Fruit fly (Drosophila melanogaster) whole organism, embryonic: ENCODE measurements around the gene CG3556.
A peak's percentile ranks its signal among the peaks of the same experiment; 100 is the strongest.

Experiments
- Ada2b ChIP-seq: fragments of 200-800 bp; sonication (Bioruptor generic); IDR thresholded peaks from 2 replicates; pipeline ENCODE4 v1.3.6; 2022; ENCODE audit warnings: missing biosample characterization, missing genetic modification characterization
- Adf1 ChIP-seq: fragments of 200-800 bp; sonication (Bioruptor generic); IDR thresholded peaks from 2 replicates; pipeline ENCODE4 v1.3.6; 2022; ENCODE audit warnings: missing biosample characterization, missing genetic modification characterization
- B-H1 ChIP-seq: fragments of 200-800 bp; sonication (Bioruptor generic); IDR thresholded peaks from 3 replicates; pipeline ENCODE4 v1.3.6; 2022; ENCODE audit warnings: missing biosample characterization, missing genetic modification characterization
- CG10147 ChIP-seq: fragments of 200-800 bp; sonication (Bioruptor generic); optimal IDR thresholded peaks from 2 replicates; lab custom pipeline; 2019; ENCODE audit warnings: missing biosample characterization, mild to moderate bottlenecking, missing genetic modification characterization, moderate library complexity
- CG10267 ChIP-seq: fragments of 200-800 bp; sonication (Bioruptor generic); optimal IDR thresholded peaks from 2 replicates; lab custom pipeline; 2018; ENCODE audit warnings: missing biosample characterization, mild to moderate bottlenecking, missing genetic modification characterization, moderate library complexity
- CG10274 ChIP-seq: fragments of 200-800 bp; sonication (Bioruptor generic); optimal IDR thresholded peaks from 3 replicates; lab custom pipeline; 2017; ENCODE audit warnings: missing biosample characterization, mild to moderate bottlenecking, missing genetic modification characterization
- CG10543 ChIP-seq: fragments of 200-800 bp; sonication (Bioruptor generic); optimal IDR thresholded peaks from 3 replicates; lab custom pipeline; 2017; ENCODE audit warnings: missing biosample characterization, mild to moderate bottlenecking, missing genetic modification characterization, moderate library complexity
- CG10654 ChIP-seq: fragments of 200-800 bp; sonication (Bioruptor generic); optimal IDR thresholded peaks from 2 replicates; lab custom pipeline; 2016; ENCODE audit warnings: missing biosample characterization, missing genetic modification characterization
- CG11456 ChIP-seq: fragments of 200-800 bp; sonication (Bioruptor generic); IDR thresholded peaks from 3 replicates; pipeline ENCODE4 v1.3.6; 2022; ENCODE audit warnings: missing biosample characterization, missing genetic modification characterization
- CG12659 ChIP-seq: fragments of 200-800 bp; sonication (Bioruptor generic); optimal IDR thresholded peaks from 3 replicates; lab custom pipeline; 2017; ENCODE audit warnings: mild to moderate bottlenecking, missing biosample characterization, missing genetic modification reagents, missing genetic modification characterization
- CG13894 ChIP-seq: fragments of 200-800 bp; sonication (Bioruptor generic); optimal IDR thresholded peaks from 3 replicates; lab custom pipeline; 2018; ENCODE audit warnings: missing biosample characterization, mild to moderate bottlenecking, missing genetic modification characterization, moderate library complexity
- CG14860 ChIP-seq: fragments of 200-800 bp; sonication (Bioruptor generic); IDR thresholded peaks from 3 replicates; pipeline ENCODE4 v1.3.6; 2022; ENCODE audit warnings: missing biosample characterization, missing genetic modification characterization; ENCODE audit not compliant: partially characterized antibody
- CG17612 ChIP-seq: fragments of 200-800 bp; sonication (Bioruptor generic); IDR thresholded peaks from 2 replicates; pipeline ENCODE4 v1.3.6; 2022; ENCODE audit warnings: missing biosample characterization, missing genetic modification characterization
- CG1832 ChIP-seq: fragments of 200-800 bp; sonication (Bioruptor generic); optimal IDR thresholded peaks from 2 replicates; lab custom pipeline; 2017; ENCODE audit warnings: missing biosample characterization, mild to moderate bottlenecking, missing genetic modification characterization, inconsistent platforms
- CG33213 ChIP-seq: fragments of 200-800 bp; sonication (Bioruptor generic); optimal IDR thresholded peaks from 3 replicates; lab custom pipeline; 2016; ENCODE audit warnings: missing biosample characterization, missing genetic modification characterization
- CG34224 ChIP-seq: fragments of 200-800 bp; sonication (Bioruptor generic); IDR thresholded peaks from 3 replicates; pipeline ENCODE4 v1.3.6; 2022; ENCODE audit warnings: missing biosample characterization, missing genetic modification characterization; ENCODE audit not compliant: partially characterized antibody
- CG3726 ChIP-seq: fragments of 200-800 bp; sonication (Bioruptor generic); IDR thresholded peaks from 3 replicates; pipeline ENCODE4, ENCODE4 v1.3.6; 2022; ENCODE audit warnings: missing biosample characterization, missing genetic modification characterization
- CG3838 ChIP-seq: fragments of 200-800 bp; sonication (Bioruptor generic); optimal IDR thresholded peaks from 3 replicates; lab custom pipeline; 2016; ENCODE audit warnings: missing biosample characterization, missing genetic modification characterization
- CG43689 ChIP-seq: fragments of 200-800 bp; sonication (Bioruptor generic); IDR thresholded peaks from 2 replicates; pipeline ENCODE4 v1.3.6; 2022; ENCODE audit warnings: missing biosample characterization, missing genetic modification characterization
- CG4730 ChIP-seq: fragments of 200-800 bp; sonication (Bioruptor generic); IDR thresholded peaks from 2 replicates; pipeline ENCODE4 v1.3.6; 2022; ENCODE audit warnings: missing biosample characterization, missing genetic modification characterization
- CG7271 ChIP-seq: fragments of 200-800 bp; sonication (Bioruptor generic); optimal IDR thresholded peaks from 2 replicates; lab custom pipeline; 2018; ENCODE audit warnings: missing biosample characterization, mild to moderate bottlenecking, missing genetic modification characterization, moderate library complexity
- CG8089 ChIP-seq: fragments of 200-800 bp; sonication (Bioruptor generic); optimal IDR thresholded peaks from 3 replicates; lab custom pipeline; 2016; ENCODE audit warnings: missing biosample characterization, missing genetic modification characterization
- CG9932 ChIP-seq: fragments of 200-800 bp; sonication (Bioruptor generic); IDR thresholded peaks from 2 replicates; pipeline ENCODE4 v1.3.6; 2022; ENCODE audit warnings: missing biosample characterization, missing genetic modification characterization
- D ChIP-seq, 2 experiments: fragments of 200-800 bp in 1 of 2; fragments of >200 bp in 1 of 2; sonication (Bioruptor generic) in 1 of 2; optimal IDR thresholded peaks; 2 replicates in 1 of 2; 3 replicates in 1 of 2; lab custom pipeline; 2017; ENCODE audit warnings: mild to moderate bottlenecking in 1 of 2, missing biosample characterization in 1 of 2, missing genetic modification characterization in 1 of 2, missing genetic modification reagents in 1 of 2
- Hmr ChIP-seq: fragments of 200-800 bp; sonication (Bioruptor generic); optimal IDR thresholded peaks from 3 replicates; lab custom pipeline; 2017; ENCODE audit warnings: mild to moderate bottlenecking, missing biosample characterization, missing genetic modification reagents, missing genetic modification characterization
- Lhr ChIP-seq: fragments of 200-800 bp; sonication (Bioruptor generic); optimal IDR thresholded peaks from 3 replicates; lab custom pipeline; 2017; ENCODE audit warnings: mild to moderate bottlenecking, missing biosample characterization, missing genetic modification reagents, missing genetic modification characterization
- Lim3 ChIP-seq: fragments of 200-800 bp; sonication (Bioruptor generic); IDR thresholded peaks from 2 replicates; pipeline ENCODE4 v1.3.6; 2022; ENCODE audit warnings: missing biosample characterization, missing genetic modification characterization
- MBD-R2 ChIP-seq: fragments of 200-800 bp; sonication (Bioruptor generic); IDR thresholded peaks from 2 replicates; pipeline ENCODE4 v1.3.6; 2022; ENCODE audit warnings: missing biosample characterization, missing genetic modification characterization
- NC2α ChIP-seq: fragments of 200-800 bp; sonication (Bioruptor generic); optimal IDR thresholded peaks from 2 replicates; lab custom pipeline; 2016; ENCODE audit warnings: missing biosample characterization, missing genetic modification characterization
- Opbp ChIP-seq: fragments of 200-800 bp; sonication (Bioruptor generic); IDR thresholded peaks from 3 replicates; pipeline ENCODE4 v1.3.6; 2022; ENCODE audit warnings: missing biosample characterization, missing genetic modification characterization; ENCODE audit not compliant: partially characterized antibody
- Ptx1 ChIP-seq: fragments of 200-800 bp; sonication (Bioruptor generic); IDR thresholded peaks from 2 replicates; pipeline ENCODE4 v1.3.6; 2022; ENCODE audit warnings: missing biosample characterization, missing genetic modification characterization
- Ssrp ChIP-seq: fragments of 200-800 bp; sonication (Bioruptor generic); optimal IDR thresholded peaks from 2 replicates; lab custom pipeline; 2018; ENCODE audit warnings: missing biosample characterization, mild to moderate bottlenecking, missing genetic modification characterization, moderate library complexity
- Trl ChIP-seq, 3 experiments: fragments of >200 bp in 2 of 3; fragments of 200-800 bp in 1 of 3; sonication (Bioruptor generic) in 1 of 3; optimal IDR thresholded peaks; 2 replicates in 1 of 3; 3 replicates in 2 of 3; lab custom pipeline; 2016 to 2017; ENCODE audit warnings: missing biosample characterization in 1 of 3, missing genetic modification characterization in 1 of 3
- ap ChIP-seq: fragments of 200-800 bp; sonication (Bioruptor generic); IDR thresholded peaks from 2 replicates; pipeline ENCODE4 v1.3.6; 2022; ENCODE audit warnings: missing biosample characterization, missing genetic modification characterization
- ase ChIP-seq: fragments of 200-800 bp; sonication (Bioruptor generic); IDR thresholded peaks from 3 replicates; pipeline ENCODE4 v1.3.6; 2022; ENCODE audit warnings: missing biosample characterization, missing genetic modification characterization
- ash1 ChIP-seq: fragments of 200-800 bp; sonication (Bioruptor generic); optimal IDR thresholded peaks from 2 replicates; lab custom pipeline; 2018; ENCODE audit warnings: missing biosample characterization, mild to moderate bottlenecking, missing genetic modification characterization
- br ChIP-seq: fragments of >200 bp; optimal IDR thresholded peaks from 2 replicates; lab custom pipeline; 2017
- dati ChIP-seq: fragments of 200-800 bp; sonication (Bioruptor generic); IDR thresholded peaks from 2 replicates; pipeline ENCODE4 v1.3.6; 2022; ENCODE audit warnings: missing biosample characterization, missing genetic modification characterization
- eyg ChIP-seq: fragments of 200-800 bp; sonication (Bioruptor generic); optimal IDR thresholded peaks from 3 replicates; lab custom pipeline; 2016; ENCODE audit warnings: missing biosample characterization, missing genetic modification characterization
- fd3F ChIP-seq: fragments of 200-800 bp; sonication (Bioruptor generic); optimal IDR thresholded peaks from 2 replicates; lab custom pipeline; 2018; ENCODE audit warnings: missing biosample characterization, mild to moderate bottlenecking, missing genetic modification characterization, moderate library complexity
- fd96Cb ChIP-seq: fragments of 200-800 bp; sonication (Bioruptor generic); optimal IDR thresholded peaks from 2 replicates; lab custom pipeline; 2018; ENCODE audit warnings: missing biosample characterization, mild to moderate bottlenecking, missing genetic modification characterization, moderate library complexity
- ham ChIP-seq: fragments of 200-800 bp; sonication (Bioruptor generic); IDR thresholded peaks from 2 replicates; pipeline ENCODE4 v1.3.6; 2022; ENCODE audit warnings: missing biosample characterization, missing genetic modification characterization
- hbn ChIP-seq: fragments of 200-800 bp; sonication (Bioruptor generic); IDR thresholded peaks from 2 replicates; pipeline ENCODE4 v1.3.6; 2022; ENCODE audit warnings: missing biosample characterization, missing genetic modification characterization; ENCODE audit not compliant: partially characterized antibody
- lab ChIP-seq: fragments of 200-800 bp; sonication (Bioruptor generic); optimal IDR thresholded peaks from 3 replicates; lab custom pipeline; 2017; ENCODE audit warnings: missing biosample characterization, missing genetic modification characterization, mild to moderate bottlenecking, moderate library complexity, missing genetic modification reagents
- pnt ChIP-seq: fragments of 200-800 bp; sonication (Bioruptor generic); optimal IDR thresholded peaks from 3 replicates; lab custom pipeline; 2016; ENCODE audit warnings: missing biosample characterization, missing genetic modification characterization
- row ChIP-seq: fragments of 200-800 bp; sonication (Bioruptor generic); IDR thresholded peaks from 3 replicates; pipeline ENCODE4 v1.3.6; 2022; ENCODE audit warnings: missing biosample characterization, missing genetic modification characterization
- seq ChIP-seq: fragments of 200-800 bp; sonication (Bioruptor generic); IDR thresholded peaks from 2 replicates; pipeline ENCODE4 v1.3.6; 2022; ENCODE audit warnings: missing biosample characterization, missing genetic modification characterization
- slbo ChIP-seq: fragments of 200-800 bp; sonication (Bioruptor generic); IDR thresholded peaks from 2 replicates; pipeline ENCODE4 v1.3.6; 2022; ENCODE audit warnings: missing biosample characterization, missing genetic modification characterization
- sna ChIP-seq: fragments of 200-800 bp; sonication (Bioruptor generic); IDR thresholded peaks from 2 replicates; pipeline ENCODE4 v1.3.6; 2022; ENCODE audit warnings: missing biosample characterization, missing genetic modification characterization; ENCODE audit not compliant: partially characterized antibody
- ttk ChIP-seq: fragments of 200-800 bp; sonication (Bioruptor generic); IDR thresholded peaks from 2 replicates; pipeline ENCODE4 v2.1.2; 2022; ENCODE audit warnings: missing biosample characterization, missing genetic modification characterization
- zfh1 ChIP-seq: fragments of 200-800 bp; sonication (Bioruptor generic); IDR thresholded peaks from 3 replicates; pipeline ENCODE4 v1.3.6; 2022; ENCODE audit warnings: missing biosample characterization, missing genetic modification characterization

The CG3556 gene

DNA sequence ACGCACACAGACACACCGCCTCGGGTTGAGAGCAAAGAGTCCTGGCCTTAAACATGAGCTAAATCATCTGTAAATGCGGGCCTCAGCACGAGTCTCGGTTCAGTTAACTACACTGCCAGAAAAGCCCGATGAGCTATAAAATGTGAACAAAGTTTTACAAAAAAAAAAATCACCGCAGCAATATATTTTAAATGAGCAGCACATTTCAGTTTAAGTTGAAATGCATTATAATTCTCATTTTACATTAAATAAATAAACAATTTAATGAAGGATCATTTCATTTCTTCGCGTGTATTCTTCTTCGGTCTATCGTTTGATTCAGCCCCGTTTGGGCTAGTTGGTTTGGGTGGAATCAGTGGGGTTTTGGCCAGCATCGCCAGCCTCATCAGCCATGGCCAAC lies 24.7 kb upstream of the CG3556 start (continued):
- no peak for TF ChIP-seq Lhr (GFP tag; lab: Kevin White, UChicago)
- TF ChIP-seq CG10267 (tag; lab: Kevin White, UChicago), result peak; percentile 10
- no peak for TF ChIP-seq CG33213 (GFP tag; lab: Kevin White, UChicago)
- TF ChIP-seq ham (GFP tag; lab: Robert Waterston, UW), result no peak
- TF ChIP-seq CG14860 (GFP tag; lab: Robert Waterston, UW), result no peak
- no peak for TF ChIP-seq D (optimal IDR thresholded peaks at IDR 0.05; lab: Kevin White, UChicago)
- no peak for TF ChIP-seq D (GFP tag; optimal IDR thresholded peaks at IDR 0.05; lab: Kevin White, UChicago)
- TF ChIP-seq CG12659, result no peak
- TF ChIP-seq Adf1, result no peak
- no peak for TF ChIP-seq CG8089 (GFP tag; lab: Kevin White, UChicago)
- TF ChIP-seq CG9932 (GFP tag; lab: Robert Waterston, UW), result no peak
- TF ChIP-seq Ssrp (tag; lab: Kevin White, UChicago), result peak; percentile 13
- no peak for TF ChIP-seq dati (GFP tag; lab: Robert Waterston, UW)
- TF ChIP-seq CG3838 (GFP tag; lab: Kevin White, UChicago), result no peak
- no peak for TF ChIP-seq B-H1 (GFP tag; lab: Robert Waterston, UW)
- no peak for TF ChIP-seq CG10274 (GFP tag; lab: Kevin White, UChicago)
- no peak for TF ChIP-seq hbn (GFP tag; lab: Robert Waterston, UW)
- TF ChIP-seq CG3726, result no peak
- TF ChIP-seq ttk (GFP tag; lab: Robert Waterston, UW), result no peak
- TF ChIP-seq MBD-R2, result no peak
- no peak for TF ChIP-seq fd3F (GFP tag; lab: Kevin White, UChicago)
- TF ChIP-seq sna (GFP tag; lab: Robert Waterston, UW), result no peak
- TF ChIP-seq Ada2b (GFP tag; lab: Robert Waterston, UW), result no peak
- no peak for TF ChIP-seq Lim3 (GFP tag; lab: Robert Waterston, UW)
- TF ChIP-seq CG43689 (GFP tag; lab: Robert Waterston, UW), result no peak
- no peak for TF ChIP-seq eyg (GFP tag; lab: Kevin White, UChicago)
- TF ChIP-seq pnt (GFP tag; lab: Kevin White, UChicago), result no peak
- 0 out of 2 replicates have a peak, but pooled peaks have one; percentile 9 for TF ChIP-seq CG4730 (GFP tag; lab: Robert Waterston, UW)
- no peak for TF ChIP-seq NC2α (GFP tag; lab: Kevin White, UChicago)
- TF ChIP-seq ap (GFP tag; lab: Robert Waterston, UW), result no peak
- no peak for TF ChIP-seq CG1832 (GFP tag; lab: Kevin White, UChicago)
- TF ChIP-seq CG17612 (GFP tag; lab: Robert Waterston, UW), result no peak
- TF ChIP-seq ase, result no peak
- 0 out of 2 replicates have a peak, but pooled peaks have one; percentile 17 for TF ChIP-seq Ptx1
- TF ChIP-seq seq (GFP tag; lab: Robert Waterston, UW), result no peak
- no peak for TF ChIP-seq CG10543 (GFP tag; lab: Kevin White, UChicago)
- TF ChIP-seq CG11456, result no peak
- peak; percentile 47; the same call in 1 of the 3 replicates for TF ChIP-seq zfh1
- no peak for TF ChIP-seq fd96Cb (tag; lab: Kevin White, UChicago)
- TF ChIP-seq CG34224, result no peak
- no peak for TF ChIP-seq slbo (GFP tag; lab: Robert Waterston, UW)
- no peak for TF ChIP-seq ash1
- no peak for TF ChIP-seq CG10147 (GFP tag; lab: Kevin White, UChicago)
- TF ChIP-seq Opbp (GFP tag; lab: Robert Waterston, UW), result no peak
- TF ChIP-seq row, result peak; percentile 52; the same call in 2 of the 3 replicates
- peak; percentile 18 for TF ChIP-seq Hmr (GFP tag; lab: Kevin White, UChicago)
- TF ChIP-seq br (lab: Kevin White, UChicago), result no peak
- no peak for TF ChIP-seq Trl (optimal IDR thresholded peaks at IDR 0.05; lab: Kevin White, UChicago)
- no peak for TF ChIP-seq Trl (GFP tag; optimal IDR thresholded peaks at IDR 0.05; lab: Kevin White, UChicago)
- peak; percentile 14 for TF ChIP-seq lab (GFP tag; lab: Kevin White, UChicago)
- TF ChIP-seq CG7271 (tag; lab: Kevin White, UChicago), result no peak
- TF ChIP-seq CG13894 (tag; lab: Kevin White, UChicago), result no peak
- no peak for TF ChIP-seq CG10654 (GFP tag; lab: Kevin White, UChicago)
